Worm (Caenorhabditis elegans) whole organism, mixed stage, embryonic: ENCODE data around the gene T15B7.14.

ENCODE experiments used
- M03D4.4 ChIP-seq: sonication (generic microtip); optimal IDR thresholded peaks from 2 replicates; lab custom pipeline; 2017; ENCODE audit warnings: mild to moderate bottlenecking, missing genetic modification characterization, missing compliant biosample characterization
- bed-3 ChIP-seq: fragments of 200-800 bp; sonication (Bioruptor generic); optimal IDR thresholded peaks from 3 replicates; lab custom pipeline; 2018; ENCODE audit warnings: mild to moderate bottlenecking, missing genetic modification characterization, moderate library complexity, missing compliant biosample characterization
- blmp-1 ChIP-seq: fragments of 150-350 bp; optimal IDR thresholded peaks from 2 replicates; lab custom pipeline; 2014; ENCODE audit warnings: missing biosample characterization, missing genetic modification characterization
- ceh-39 ChIP-seq: fragments of 150-350 bp; optimal IDR thresholded peaks from 2 replicates; lab custom pipeline; 2014; ENCODE audit warnings: missing biosample characterization, missing genetic modification characterization
- ceh-43 ChIP-seq: fragments of 200-800 bp; sonication (Bioruptor generic); optimal IDR thresholded peaks from 2 replicates; lab custom pipeline; 2018; ENCODE audit warnings: mild to moderate bottlenecking, missing genetic modification characterization, moderate library complexity, missing compliant biosample characterization
- ces-1 ChIP-seq: fragments of 150-350 bp; optimal IDR thresholded peaks from 2 replicates; lab custom pipeline; 2014; ENCODE audit warnings: missing biosample characterization, missing genetic modification reagents, missing genetic modification characterization
- cnd-1 ChIP-seq: fragments of 200-800 bp; sonication (Bioruptor generic); optimal IDR thresholded peaks from 2 replicates; lab custom pipeline; 2018; ENCODE audit warnings: mild to moderate bottlenecking, missing genetic modification characterization, missing compliant biosample characterization
- drap-1 ChIP-seq: fragments of 200-800 bp; sonication (Bioruptor generic); optimal IDR thresholded peaks from 3 replicates; lab custom pipeline; 2018; ENCODE audit warnings: mild to moderate bottlenecking, missing genetic modification characterization, missing compliant biosample characterization
- elt-3 ChIP-seq: fragments of 150-350 bp; optimal IDR thresholded peaks from 2 replicates; lab custom pipeline; 2014; ENCODE audit warnings: missing biosample characterization, missing genetic modification characterization
- flh-1 ChIP-seq: fragments of 200-800 bp; sonication (Bioruptor generic); optimal IDR thresholded peaks from 2 replicates; lab custom pipeline; 2018; ENCODE audit warnings: mild to moderate bottlenecking, missing genetic modification characterization, moderate library complexity, missing compliant biosample characterization
- ham-2 ChIP-seq: fragments of 200-800 bp; sonication (Bioruptor generic); optimal IDR thresholded peaks from 2 replicates; lab custom pipeline; 2018; ENCODE audit warnings: mild to moderate bottlenecking, missing genetic modification characterization, missing compliant biosample characterization
- hlh-1 ChIP-seq: fragments of 150-350 bp; optimal IDR thresholded peaks from 2 replicates; lab custom pipeline; 2014; ENCODE audit warnings: missing biosample characterization, missing genetic modification reagents, missing genetic modification characterization
- lin-13 ChIP-seq: fragments of 150-350 bp; optimal IDR thresholded peaks from 2 replicates; lab custom pipeline; 2014; ENCODE audit warnings: missing biosample characterization, missing genetic modification characterization
- lin-32 ChIP-seq: fragments of 200-800 bp; sonication (Bioruptor generic); optimal IDR thresholded peaks from 2 replicates; lab custom pipeline; 2018; ENCODE audit warnings: mild to moderate bottlenecking, missing genetic modification characterization, missing compliant biosample characterization
- lsy-2 ChIP-seq: fragments of 150-350 bp; optimal IDR thresholded peaks from 2 replicates; lab custom pipeline; 2014; ENCODE audit warnings: missing biosample characterization, missing genetic modification characterization
- mab-5 ChIP-seq: fragments of 150-350 bp; optimal IDR thresholded peaks from 2 replicates; lab custom pipeline; 2014; ENCODE audit warnings: missing biosample characterization, missing genetic modification characterization
- mep-1 ChIP-seq: fragments of 150-350 bp; optimal IDR thresholded peaks from 2 replicates; lab custom pipeline; 2017; ENCODE audit warnings: missing biosample characterization, missing genetic modification reagents, missing genetic modification characterization, inconsistent platforms
- mls-2 ChIP-seq: sonication (generic microtip); optimal IDR thresholded peaks from 2 replicates; lab custom pipeline; 2016; ENCODE audit warnings: mild to moderate bottlenecking, missing genetic modification characterization, moderate library complexity, missing compliant biosample characterization
- nhr-12 ChIP-seq: fragments of 150-350 bp; optimal IDR thresholded peaks from 2 replicates; lab custom pipeline; 2014; ENCODE audit warnings: missing biosample characterization, missing genetic modification characterization
- nhr-2 ChIP-seq: fragments of 150-350 bp; optimal IDR thresholded peaks from 2 replicates; lab custom pipeline; 2014; ENCODE audit warnings: missing biosample characterization, missing genetic modification characterization
- nhr-237 ChIP-seq: fragments of 150-350 bp; optimal IDR thresholded peaks from 2 replicates; lab custom pipeline; 2014; ENCODE audit warnings: missing biosample characterization, missing genetic modification characterization
- nhr-28 ChIP-seq: fragments of 150-350 bp; optimal IDR thresholded peaks from 2 replicates; lab custom pipeline; 2014; ENCODE audit warnings: missing biosample characterization, missing genetic modification characterization
- nhr-76 ChIP-seq: sonication (generic microtip); optimal IDR thresholded peaks from 2 replicates; lab custom pipeline; 2017; ENCODE audit warnings: missing biosample characterization, missing genetic modification characterization
- pha-4 ChIP-seq: fragments of 150-350 bp; optimal IDR thresholded peaks from 2 replicates; lab custom pipeline; 2018; ENCODE audit warnings: missing biosample characterization, missing genetic modification reagents, missing genetic modification characterization
- sem-2 ChIP-seq: fragments of 200-800 bp; sonication (Bioruptor generic); optimal IDR thresholded peaks from 2 replicates; lab custom pipeline; 2018; ENCODE audit warnings: mild to moderate bottlenecking, missing genetic modification characterization, missing compliant biosample characterization
- snpc-4 ChIP-seq: fragments of 150-350 bp; optimal IDR thresholded peaks from 2 replicates; lab custom pipeline; 2014; ENCODE audit warnings: missing biosample characterization, missing genetic modification characterization
- sptf-1 ChIP-seq: sonication (generic microtip); optimal IDR thresholded peaks from 2 replicates; lab custom pipeline; 2017; ENCODE audit warnings: mild to moderate bottlenecking, missing genetic modification characterization, moderate library complexity, missing compliant biosample characterization
- tbx-8 ChIP-seq: fragments of 200-800 bp; sonication (Bioruptor generic); optimal IDR thresholded peaks from 2 replicates; lab custom pipeline; 2018; ENCODE audit warnings: mild to moderate bottlenecking, missing genetic modification characterization, moderate library complexity, missing compliant biosample characterization
- unc-120 ChIP-seq: sonication (generic microtip); optimal IDR thresholded peaks from 2 replicates; lab custom pipeline; 2017; ENCODE audit warnings: missing genetic modification characterization, missing compliant biosample characterization; ENCODE audit not compliant: poor library complexity, severe bottlenecking
- unc-39 ChIP-seq: fragments of 150-350 bp; optimal IDR thresholded peaks from 2 replicates; lab custom pipeline; 2014; ENCODE audit warnings: missing biosample characterization, missing genetic modification characterization
- zip-8 ChIP-seq: fragments of 150-350 bp; optimal IDR thresholded peaks from 2 replicates; lab custom pipeline; 2014; ENCODE audit warnings: missing biosample characterization, missing genetic modification characterization
- ztf-11 ChIP-seq: fragments of 150-350 bp; optimal IDR thresholded peaks from 2 replicates; lab custom pipeline; 2014; ENCODE audit warnings: missing biosample characterization, missing genetic modification characterization

T15B7.14 gene

DNA sequence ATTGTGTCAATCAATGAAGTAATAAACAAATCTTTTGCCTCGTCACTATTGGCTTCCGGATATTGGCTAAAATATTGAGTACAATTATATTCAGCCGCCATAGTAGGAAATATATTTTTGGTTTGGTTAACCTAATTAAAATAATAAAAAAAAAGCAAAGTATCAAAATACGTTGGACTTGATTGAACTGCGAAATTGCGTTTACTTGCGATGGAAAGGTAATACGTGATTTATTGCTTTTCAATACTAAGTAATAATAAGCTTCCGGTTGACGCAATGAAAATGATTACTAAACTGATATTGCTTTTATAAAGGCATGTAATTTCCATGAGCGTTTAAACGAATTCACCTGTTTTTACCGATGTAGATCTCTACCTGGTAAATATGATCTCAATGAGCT is 35.6 kb downstream of the T15B7.14 start, which contains the start of gene dmsr-9:
Gene dmsr-9 (minus strand): TSS at position 101 of the 400 bp plus-strand sequence.
- no peak for TF ChIP-seq nhr-2
- TF ChIP-seq ceh-43 (GFP tag; lab: Kevin White, UChicago) = no peak
- TF ChIP-seq sptf-1 = no peak
- no peak for TF ChIP-seq unc-120 (tag; lab: Kevin White, UChicago)
- TF ChIP-seq elt-3 (tag; lab: Kevin White, UChicago) = no peak
- no peak for TF ChIP-seq ham-2 (GFP tag; lab: Kevin White, UChicago)

- peak; percentile 29 for TF ChIP-seq ces-1
- TF ChIP-seq unc-120 (tag; lab: Kevin White, UChicago) = peak; percentile 79
- TF ChIP-seq hlh-1 = peak; percentile 58
- no peak for TF ChIP-seq pha-4 (tag; lab: Kevin White, UChicago)
- peak; percentile 33 for TF ChIP-seq mls-2 (tag; lab: Kevin White, UChicago)
- peak; percentile 46 for TF ChIP-seq ham-2 (GFP tag; lab: Kevin White, UChicago)
- no peak for TF ChIP-seq nhr-76
- TF ChIP-seq ceh-39 (tag; lab: Kevin White, UChicago) = no peak
- TF ChIP-seq tbx-8 (GFP tag; lab: Kevin White, UChicago) = no peak
These were observed 38.2 kb downstream of the T15B7.14 start for ce11 chrV:6796894-6797293.

ce11 chrV:6796264-6796663 is 38.9 kb downstream of the T15B7.14 start:
- no peak for TF ChIP-seq cnd-1 (tag; lab: Kevin White, UChicago)
- TF ChIP-seq mls-2 (tag; lab: Kevin White, UChicago) = no peak
- no peak for TF ChIP-seq nhr-237 (tag; lab: Kevin White, UChicago)
- TF ChIP-seq lin-32 (GFP tag; lab: Kevin White, UChicago) = no peak
- TF ChIP-seq ztf-11 (tag; lab: Kevin White, UChicago) = no peak
- no peak for TF ChIP-seq bed-3 (GFP tag; lab: Kevin White, UChicago)
- TF ChIP-seq lin-13 = no peak
- no peak for TF ChIP-seq mep-1
- TF ChIP-seq snpc-4 (tag; lab: Kevin White, UChicago) = no peak
- TF ChIP-seq M03D4.4 (tag; lab: Kevin White, UChicago) = no peak
- TF ChIP-seq pha-4 (tag; lab: Kevin White, UChicago) = no peak
- TF ChIP-seq mab-5 (tag; lab: Kevin White, UChicago) = no peak
- no peak for TF ChIP-seq ceh-39 (tag; lab: Kevin White, UChicago)
- no peak for TF ChIP-seq sptf-1
- TF ChIP-seq flh-1 (GFP tag; lab: Kevin White, UChicago) = no peak
- TF ChIP-seq, all 35 proteins: peak for 0

DNA sequence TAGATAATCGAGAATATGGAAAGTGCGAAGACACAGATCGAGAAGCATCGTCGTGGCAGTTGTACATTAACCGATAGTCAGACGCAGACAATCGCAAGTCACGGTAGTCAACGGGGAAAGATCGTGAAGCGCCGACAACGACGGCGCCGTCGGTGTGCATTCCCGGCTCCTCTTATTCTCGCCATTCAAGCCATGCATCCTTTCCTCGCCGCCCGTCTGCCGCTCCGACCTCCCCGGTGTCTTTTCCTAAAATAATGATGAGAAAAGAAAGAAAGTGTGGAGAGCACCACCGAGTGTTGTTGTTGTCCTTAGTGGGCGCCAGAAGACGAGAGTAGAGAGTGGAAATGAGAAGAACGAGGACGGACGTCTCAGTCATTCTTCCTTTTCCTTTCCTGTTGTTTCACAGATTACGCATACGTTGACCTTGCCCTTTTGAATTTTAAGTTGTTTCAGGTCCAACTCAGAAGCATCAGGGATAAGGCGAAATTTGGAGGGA is 41.4 kb downstream of the T15B7.14 start, which contains the start of gene ZC404.1:
Gene ZC404.1 (plus strand): TSS at position 446 of the 496 bp plus-strand sequence.
- no peak for TF ChIP-seq zip-8 (tag; lab: Kevin White, UChicago)
- TF ChIP-seq ztf-11 (tag; lab: Kevin White, UChicago) = no peak
- no peak for TF ChIP-seq bed-3 (GFP tag; lab: Kevin White, UChicago)
- no peak for TF ChIP-seq sptf-1
- TF ChIP-seq unc-39 = no peak
- no peak for TF ChIP-seq mls-2 (tag; lab: Kevin White, UChicago)
- TF ChIP-seq drap-1 (GFP tag; lab: Kevin White, UChicago) = no peak

ce11 chrV:6792973-6793372 is 42.2 kb downstream of the T15B7.14 start:
- TF ChIP-seq sem-2 (GFP tag; lab: Kevin White, UChicago) (no peak), lsy-2 (tag; lab: Kevin White, UChicago) (no peak), nhr-237 (tag; lab: Kevin White, UChicago) (no peak), lin-32 (GFP tag; lab: Kevin White, UChicago) (no peak), bed-3 (GFP tag; lab: Kevin White, UChicago) (no peak), drap-1 (GFP tag; lab: Kevin White, UChicago) (no peak), zip-8 (tag; lab: Kevin White, UChicago) (no peak), nhr-28 (no peak), nhr-76 (no peak), snpc-4 (tag; lab: Kevin White, UChicago) (no peak), blmp-1 (no peak), nhr-12 (tag; lab: Kevin White, UChicago) (no peak), cnd-1 (tag; lab: Kevin White, UChicago) (no peak), pha-4 (tag; lab: Kevin White, UChicago) (no peak)
- TF ChIP-seq, all 35 proteins: peak for 0
